Fruit fly (Drosophila melanogaster): ENCODE data around the gene Apc.

The Apc gene

dm6 chr3R:28845981-28846380, 1.4 kb upstream of the Apc start (continued):
- 0 out of 2 replicates have a peak, but pooled peaks have one; percentile 10 for TF ChIP-seq gsb (GFP tag; IDR thresholded peaks at IDR 0.05)
- TF ChIP-seq CG4360 (GFP tag; IDR thresholded peaks at IDR 0.05) = peak; percentile 61
- TF ChIP-seq CG14860 (GFP tag; IDR thresholded peaks at IDR 0.05; ENCODE audit: partially characterized antibody) = 0 out of 3 replicates have a peak, but pooled peaks have one; percentile 31
- no peak for TF ChIP-seq otp (GFP tag; IDR thresholded peaks at IDR 0.05)
- TF ChIP-seq sr (GFP tag; IDR thresholded peaks at IDR 0.05) = peak; percentile 33; the same call in 1 of the 3 replicates
- no peak for TF ChIP-seq CG18764 (GFP tag; optimal IDR thresholded peaks at IDR 0.05)
- no peak for TF ChIP-seq wek (GFP tag; optimal IDR thresholded peaks at IDR 0.05)
- peak; percentile 61 for TF ChIP-seq nerfin-1 (tag; optimal IDR thresholded peaks at IDR 0.05)
- peak; percentile 93 for TF ChIP-seq cwo (GFP tag; optimal IDR thresholded peaks at IDR 0.05)
- no peak for TF ChIP-seq TFAM (GFP tag; optimal IDR thresholded peaks at IDR 0.05)
- peak; percentile 25 for TF ChIP-seq CG10543 (GFP tag; optimal IDR thresholded peaks at IDR 0.05)
- TF ChIP-seq kni (GFP tag; optimal IDR thresholded peaks at IDR 0.05) = peak; percentile 9
- TF ChIP-seq knrl (GFP tag; IDR thresholded peaks at IDR 0.05; ENCODE audit: partially characterized antibody) = 0 out of 3 replicates have a peak, but pooled peaks have one; percentile 16
- TF ChIP-seq lmd (GFP tag; IDR thresholded peaks at IDR 0.05) = no peak
- TF ChIP-seq CG7357 (GFP tag; IDR thresholded peaks at IDR 0.05) = no peak
- no peak for TF ChIP-seq Atf3 (GFP tag; optimal IDR thresholded peaks at IDR 0.05)
- TF ChIP-seq CG11695 (GFP tag; IDR thresholded peaks at IDR 0.05) = no peak
- TF ChIP-seq Camta (GFP tag; optimal IDR thresholded peaks at IDR 0.05) = no peak
- peak; percentile 52; the same call in 1 of the 2 replicates for TF ChIP-seq seq (GFP tag; IDR thresholded peaks at IDR 0.05)
- TF ChIP-seq her (GFP tag; optimal IDR thresholded peaks at IDR 0.05) = no peak
- 0 out of 2 replicates have a peak, but pooled peaks have one; percentile 11 for TF ChIP-seq Atf6 (GFP tag; IDR thresholded peaks at IDR 0.05)
- peak; percentile 26 for TF ChIP-seq D19A (tag; optimal IDR thresholded peaks at IDR 0.05)
- no peak for TF ChIP-seq CG15479 (GFP tag; optimal IDR thresholded peaks at IDR 0.05)
- no peak for TF ChIP-seq org-1 (GFP tag; optimal IDR thresholded peaks at IDR 0.05)
- no peak for TF ChIP-seq CG3281 (GFP tag; optimal IDR thresholded peaks at IDR 0.05)
- TF ChIP-seq lov (optimal IDR thresholded peaks at IDR 0.05) = no peak
- no peak for TF ChIP-seq lov (GFP tag; IDR thresholded peaks at IDR 0.05)
- 0 out of 2 replicates have a peak, but pooled peaks have one; percentile 19 for TF ChIP-seq Bgb (GFP tag; IDR thresholded peaks at IDR 0.05; ENCODE audit: partially characterized antibody)
- TF ChIP-seq fd102C (GFP tag; optimal IDR thresholded peaks at IDR 0.05) = no peak
- 0 out of 3 replicates have a peak, but pooled peaks have one; percentile 8 for TF ChIP-seq HLH4C (GFP tag; IDR thresholded peaks at IDR 0.05; ENCODE audit: partially characterized antibody)
- TF ChIP-seq CG2875 (GFP tag; optimal IDR thresholded peaks at IDR 0.05) = no peak
- no peak for TF ChIP-seq oc (tag; optimal IDR thresholded peaks at IDR 0.05)
- TF ChIP-seq pros (GFP tag; optimal IDR thresholded peaks at IDR 0.05) = peak; percentile 54
- TF ChIP-seq CG13287 (GFP tag; IDR thresholded peaks at IDR 0.05; ENCODE audit: partially characterized antibody) = 0 out of 2 replicates have a peak, but pooled peaks have one; percentile 6
- no peak for TF ChIP-seq CkIIα-i1 (GFP tag; IDR thresholded peaks at IDR 0.05)
- 0 out of 3 replicates have a peak, but pooled peaks have one; percentile 19 for TF ChIP-seq row (GFP tag; IDR thresholded peaks at IDR 0.05)
- 0 out of 2 replicates have a peak, but pooled peaks have one; percentile 15 for TF ChIP-seq ttk (GFP tag; IDR thresholded peaks at IDR 0.05)
- no peak for TF ChIP-seq NK7.1 (GFP tag; optimal IDR thresholded peaks at IDR 0.05)
- no peak for TF ChIP-seq CG6854 (GFP tag; optimal IDR thresholded peaks at IDR 0.05)
- no peak for TF ChIP-seq CG11456 (GFP tag; IDR thresholded peaks at IDR 0.05)
- TF ChIP-seq CG9932 (GFP tag; IDR thresholded peaks at IDR 0.05) = peak; percentile 17; the same call in 1 of the 2 replicates
- 0 out of 3 replicates have a peak, but pooled peaks have one; percentile 43 for TF ChIP-seq CG2199 (GFP tag; IDR thresholded peaks at IDR 0.05)
- peak; percentile 74 for TF ChIP-seq abd-A (tag; optimal IDR thresholded peaks at IDR 0.05)
- no peak for TF ChIP-seq trem (tag; optimal IDR thresholded peaks at IDR 0.05)
- peak; percentile 12; the same call in 1 of the 2 replicates for TF ChIP-seq Adf1 (GFP tag; IDR thresholded peaks at IDR 0.05)
- no peak for TF ChIP-seq CG10431 (GFP tag; optimal IDR thresholded peaks at IDR 0.05)
